Worm (Caenorhabditis elegans): ENCODE measurements around the gene srh-31.

DNA sequence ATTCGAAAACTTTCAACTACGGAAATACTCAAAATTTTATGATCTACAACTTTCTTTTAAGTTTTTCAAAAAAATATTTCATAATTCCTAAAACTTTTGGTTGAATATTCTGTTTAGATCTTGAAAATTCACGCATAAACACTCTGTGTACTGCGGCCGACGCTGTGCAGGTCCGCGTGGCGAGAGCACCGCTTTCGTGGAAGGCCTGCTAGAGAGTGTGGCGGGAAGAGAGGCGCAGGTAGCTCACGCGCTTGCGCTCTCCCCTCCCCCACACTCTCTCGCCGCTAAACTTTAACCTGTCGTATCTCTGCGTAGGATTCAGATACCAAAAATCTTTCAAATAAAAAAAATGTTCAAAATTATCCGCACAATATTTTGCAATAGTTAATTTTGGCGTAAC is 23.8 kb upstream of the srh-31 start:
- TF ChIP-seq dao-5 (tag; optimal IDR thresholded peaks at IDR 0.05) (no peak), W03F9.2 (tag; optimal IDR thresholded peaks at IDR 0.05) (no peak)

All from whole organism, L4/young adult.